Worm (Caenorhabditis elegans): Measurements from ENCODE around the gene cct-1.

The cct-1 gene

ce11 chrII:8216433-8216832 lies 31.2 kb downstream of the cct-1 start, which contains the start of gene M110.3:
TSS of gene M110.3 (minus strand) at chrII:8216616.
- TF ChIP-seq pqm-1 (tag; optimal IDR thresholded peaks at IDR 0.05), result no peak
- TF ChIP-seq C04F5.9 (tag; optimal IDR thresholded peaks at IDR 0.05), result peak; percentile 44
- TF ChIP-seq elt-2 (tag; optimal IDR thresholded peaks at IDR 0.05), result no peak
- peak; percentile 43 for TF ChIP-seq rnt-1 (tag; optimal IDR thresholded peaks at IDR 0.05)
- TF ChIP-seq grh-1 (GFP tag; IDR thresholded peaks at IDR 0.05), result no peak
- TF ChIP-seq nhr-12 (tag; optimal IDR thresholded peaks at IDR 0.05), result no peak
- TF ChIP-seq ceh-8 (GFP tag; optimal IDR thresholded peaks at IDR 0.05), result no peak
- no peak for TF ChIP-seq ztf-11 (tag; optimal IDR thresholded peaks at IDR 0.05)
- TF ChIP-seq skn-1 (tag; optimal IDR thresholded peaks at IDR 0.05), result peak; percentile 1
- TF ChIP-seq blmp-1 (tag; optimal IDR thresholded peaks at IDR 0.05), result peak; percentile 64
- TF ChIP-seq zip-4 (GFP tag; optimal IDR thresholded peaks at IDR 0.05), result peak; percentile 47
- TF ChIP-seq sup-37 (GFP tag; optimal IDR thresholded peaks at IDR 0.05), result no peak
- peak; percentile 68 for TF ChIP-seq lin-14 (GFP tag; optimal IDR thresholded peaks at IDR 0.05)
- TF ChIP-seq efl-1 (optimal IDR thresholded peaks at IDR 0.05), result peak; percentile 65
- TF ChIP-seq efl-1 (GFP tag; optimal IDR thresholded peaks at IDR 0.05 in 1 of 2), result peak; percentile 54 to 91
- TF ChIP-seq C16A3.4 (tag; optimal IDR thresholded peaks at IDR 0.05), result peak; percentile 35
- peak; percentile 32 for TF ChIP-seq swsn-7 (tag; optimal IDR thresholded peaks at IDR 0.05)
- no peak for TF ChIP-seq zag-1 (tag; optimal IDR thresholded peaks at IDR 0.05)
- TF ChIP-seq aly-2 (tag; optimal IDR thresholded peaks at IDR 0.05), result no peak
- TF ChIP-seq ceh-82 (tag; optimal IDR thresholded peaks at IDR 0.05), result peak in 2 of 3 experiments; percentile 4 to 42
- no peak for TF ChIP-seq tlp-1 (tag; optimal IDR thresholded peaks at IDR 0.05)
- peak; percentile 67 for TF ChIP-seq nhr-85 (tag)
- no peak for TF ChIP-seq unc-86 (tag; optimal IDR thresholded peaks at IDR 0.05)
- no peak for TF ChIP-seq nhr-11 (tag; optimal IDR thresholded peaks at IDR 0.05)
- no peak for TF ChIP-seq unc-62 (GFP tag; optimal IDR thresholded peaks at IDR 0.05)
- peak; percentile 27 for TF ChIP-seq nhr-20 (tag; optimal IDR thresholded peaks at IDR 0.05)
- TF ChIP-seq snpc-4 (tag; optimal IDR thresholded peaks at IDR 0.05), result no peak
- TF ChIP-seq irx-1 (tag; optimal IDR thresholded peaks at IDR 0.05), result no peak
- no peak for TF ChIP-seq nhr-19 (GFP tag; conservative IDR thresholded peaks at IDR 0.05)
- TF ChIP-seq xbp-1 (tag; optimal IDR thresholded peaks at IDR 0.05), result peak; percentile 38
- TF ChIP-seq hlh-17 (GFP tag; optimal IDR thresholded peaks at IDR 0.05; ENCODE audit: borderline replicate concordance), result no peak
- no peak for TF ChIP-seq unc-98 (GFP tag; IDR thresholded peaks at IDR 0.05)
- peak; percentile 44 for TF ChIP-seq isw-1 (GFP tag; IDR thresholded peaks at IDR 0.05)
- TF ChIP-seq unc-30 (tag; optimal IDR thresholded peaks at IDR 0.05), result no peak
- no peak for TF ChIP-seq lin-39 (tag; optimal IDR thresholded peaks at IDR 0.05)
- no peak for TF ChIP-seq C34B4.2 (tag; optimal IDR thresholded peaks at IDR 0.05)
- TF ChIP-seq elt-3 (tag; optimal IDR thresholded peaks at IDR 0.05), result peak in 2 of 6 experiments; percentile 2 to 17
- no peak for TF ChIP-seq nhr-76 (tag; optimal IDR thresholded peaks at IDR 0.05)
- TF ChIP-seq tbx-2 (tag; optimal IDR thresholded peaks at IDR 0.05), result peak; percentile 28
- peak; percentile 2 for TF ChIP-seq lin-15B (tag; optimal IDR thresholded peaks at IDR 0.05)
- peak; percentile 25 for TF ChIP-seq nhr-77 (tag; optimal IDR thresholded peaks at IDR 0.05)
- TF ChIP-seq nhr-71 (tag; optimal IDR thresholded peaks at IDR 0.05), result peak; percentile 61
- peak; percentile 48 for TF ChIP-seq mep-1 (tag; optimal IDR thresholded peaks at IDR 0.05)
- no peak for TF ChIP-seq pax-3 (tag; optimal IDR thresholded peaks at IDR 0.05)
- peak; percentile 8 for TF ChIP-seq jun-1 (tag; optimal IDR thresholded peaks at IDR 0.05)
- no peak for TF ChIP-seq sox-4 (tag; optimal IDR thresholded peaks at IDR 0.05)
- no peak for TF ChIP-seq unc-130 (tag; optimal IDR thresholded peaks at IDR 0.05)
- TF ChIP-seq egl-13 (tag; optimal IDR thresholded peaks at IDR 0.05), result peak; percentile 14
- peak; percentile 29 for TF ChIP-seq dsc-1 (tag; optimal IDR thresholded peaks at IDR 0.05)
- no peak for TF ChIP-seq ztf-4 (tag; optimal IDR thresholded peaks at IDR 0.05)
- TF ChIP-seq dpl-1 (GFP tag; optimal IDR thresholded peaks at IDR 0.05), result peak; percentile 18 to 58 (median 42)
- TF ChIP-seq nhr-28 (tag; optimal IDR thresholded peaks at IDR 0.05), result no peak
- no peak for TF ChIP-seq ceh-63 (GFP tag; optimal IDR thresholded peaks at IDR 0.05)
- TF ChIP-seq aha-1 (tag; optimal IDR thresholded peaks at IDR 0.05), result no peak
- TF ChIP-seq lin-35 (GFP tag; optimal IDR thresholded peaks at IDR 0.05), result peak; percentile 47 to 63

All from whole organism, L1 larva.